Worm (Caenorhabditis elegans) whole organism, young adult: ENCODE data around the gene frpr-9.

ENCODE experiments used
- B0019.2 ChIP-seq: fragments of 200-800 bp; sonication (Bioruptor generic); conservative IDR thresholded peaks from 2 replicates; pipeline ENCODE4 v1.3.6; 2022; ENCODE audit warnings: missing genetic modification reagents, missing genetic modification characterization, missing compliant biosample characterization
- B0035.1 ChIP-seq: sonication (generic microtip); optimal IDR thresholded peaks from 2 replicates; lab custom pipeline; 2016; ENCODE audit warnings: missing genetic modification characterization, mild to moderate bottlenecking, missing compliant biosample characterization, missing genotype, missing genetic modification reagents
- B0336.3 ChIP-seq: fragments of 200-800 bp; sonication (Bioruptor generic); IDR thresholded peaks from 2 replicates; pipeline ENCODE4 v1.3.6; 2022; ENCODE audit warnings: missing genetic modification characterization, missing compliant biosample characterization
- C17E4.6 ChIP-seq: fragments of 200-800 bp; sonication (Bioruptor generic); IDR thresholded peaks from 2 replicates; pipeline ENCODE4 v1.3.6; 2022; ENCODE audit warnings: missing genetic modification reagents, missing genetic modification characterization, missing compliant biosample characterization
- F33H1.4 ChIP-seq: fragments of 200-800 bp; sonication (Bioruptor generic); IDR thresholded peaks from 2 replicates; pipeline ENCODE4 v1.3.6; 2022; ENCODE audit warnings: missing genetic modification reagents, missing genetic modification characterization, missing compliant biosample characterization
- F37B4.10 ChIP-seq: fragments of 200-800 bp; sonication (Bioruptor generic); IDR thresholded peaks from 2 replicates; pipeline ENCODE4 v1.3.6; 2022; ENCODE audit warnings: missing genetic modification characterization, missing compliant biosample characterization
- F39B2.1 ChIP-seq: fragments of 200-800 bp; sonication (Bioruptor generic); IDR thresholded peaks from 2 replicates; pipeline ENCODE4 v1.3.6; 2022; ENCODE audit warnings: missing genetic modification reagents, missing genetic modification characterization, missing compliant biosample characterization
- F49E8.2 ChIP-seq: sonication (generic microtip); optimal IDR thresholded peaks from 3 replicates; lab custom pipeline; 2017; ENCODE audit warnings: missing genetic modification characterization, mild to moderate bottlenecking, missing compliant biosample characterization, antibody characterized with exemption, moderate library complexity; ENCODE audit not compliant: insufficient read depth
- F52B5.7 ChIP-seq: sonication (generic microtip); optimal IDR thresholded peaks from 2 replicates; lab custom pipeline; 2016; ENCODE audit warnings: mild to moderate bottlenecking, missing genetic modification characterization, missing compliant biosample characterization
- K11D2.4 ChIP-seq: fragments of 200-800 bp; sonication (Bioruptor generic); IDR thresholded peaks from 2 replicates; pipeline ENCODE4 v1.3.6; 2022; ENCODE audit warnings: missing genetic modification reagents, missing genetic modification characterization, missing compliant biosample characterization
- T26A5.8 ChIP-seq: sonication (generic microtip); optimal IDR thresholded peaks from 2 replicates; lab custom pipeline; 2016; ENCODE audit warnings: missing genetic modification characterization, missing compliant biosample characterization
- Y53G8AR.9 ChIP-seq: fragments of 200-800 bp; sonication (Bioruptor generic); conservative IDR thresholded peaks from 2 replicates; pipeline ENCODE4 v1.3.6; 2022; ENCODE audit warnings: missing genetic modification reagents, missing genetic modification characterization, missing compliant biosample characterization
- Y56A3A.18 ChIP-seq: fragments of 200-800 bp; sonication (Bioruptor generic); IDR thresholded peaks from 2 replicates; pipeline ENCODE4 v1.3.6; 2022; ENCODE audit warnings: missing genetic modification reagents, missing genetic modification characterization, missing compliant biosample characterization
- Y95B8A.8 ChIP-seq: fragments of 200-800 bp; sonication (Bioruptor generic); IDR thresholded peaks from 2 replicates; pipeline ENCODE4 v1.3.6; 2022; ENCODE audit warnings: missing genetic modification reagents, missing genetic modification characterization, missing compliant biosample characterization
- akir-1 ChIP-seq: fragments of 200-800 bp; sonication (Bioruptor generic); optimal IDR thresholded peaks from 2 replicates; lab custom pipeline; 2018; ENCODE audit warnings: mild to moderate bottlenecking, missing genetic modification characterization, moderate library complexity, missing compliant biosample characterization
- aptf-2 ChIP-seq: fragments of 200-800 bp; sonication (Bioruptor generic); conservative IDR thresholded peaks from 2 replicates; pipeline ENCODE4 v1.3.6; 2022; ENCODE audit warnings: missing genetic modification reagents, missing genetic modification characterization, missing compliant biosample characterization
- atf-7 ChIP-seq: sonication (generic microtip); optimal IDR thresholded peaks from 2 replicates; lab custom pipeline; 2017; ENCODE audit warnings: mild to moderate bottlenecking, missing genetic modification characterization, missing compliant biosample characterization
- athp-1 ChIP-seq: sonication (generic microtip); optimal IDR thresholded peaks from 2 replicates; lab custom pipeline; 2017; ENCODE audit warnings: mild to moderate bottlenecking, missing genetic modification characterization, missing compliant biosample characterization
- bed-1 ChIP-seq: fragments of 200-800 bp; sonication (Bioruptor generic); IDR thresholded peaks from 2 replicates; pipeline ENCODE4 v1.3.6; 2022; ENCODE audit warnings: missing genetic modification reagents, missing genetic modification characterization, missing compliant biosample characterization
- bed-2 ChIP-seq: fragments of 200-800 bp; sonication (Bioruptor generic); IDR thresholded peaks from 2 replicates; pipeline ENCODE4 v1.3.6; 2022; ENCODE audit warnings: missing genetic modification reagents, missing genetic modification characterization, missing compliant biosample characterization
- ccch-3 ChIP-seq: fragments of 200-800 bp; sonication (Bioruptor generic); optimal IDR thresholded peaks from 2 replicates; lab custom pipeline; 2018; ENCODE audit warnings: mild to moderate bottlenecking, missing genetic modification characterization, missing compliant biosample characterization
- ceh-27 ChIP-seq: fragments of 200-800 bp; sonication (Bioruptor generic); optimal IDR thresholded peaks from 2 replicates; lab custom pipeline; 2018; ENCODE audit warnings: mild to moderate bottlenecking, missing genetic modification characterization, moderate library complexity, missing compliant biosample characterization
- die-1 ChIP-seq: sonication (generic microtip); optimal IDR thresholded peaks from 2 replicates; lab custom pipeline; 2016; ENCODE audit warnings: missing genotype, mild to moderate bottlenecking, missing genetic modification characterization, missing compliant biosample characterization
- dox-1 ChIP-seq: fragments of 200-800 bp; sonication (Bioruptor generic); IDR thresholded peaks from 2 replicates; pipeline ENCODE4 v1.3.6; 2022; ENCODE audit warnings: missing genetic modification reagents, missing genetic modification characterization, missing compliant biosample characterization
- dpff-1 ChIP-seq: sonication (generic microtip); optimal IDR thresholded peaks from 2 replicates; lab custom pipeline; 2017; ENCODE audit warnings: mild to moderate bottlenecking, missing genetic modification characterization, missing compliant biosample characterization
- dpl-1 ChIP-seq: fragments of 150-350 bp; optimal IDR thresholded peaks from 2 replicates; lab custom pipeline; 2014; ENCODE audit warnings: missing biosample characterization, missing genetic modification reagents, missing genetic modification characterization
- ekl-4 ChIP-seq: fragments of 200-800 bp; sonication (Bioruptor generic); IDR thresholded peaks from 2 replicates; pipeline ENCODE4 v1.3.6; 2022; ENCODE audit warnings: missing genetic modification reagents, missing genetic modification characterization, missing compliant biosample characterization
- ets-4 ChIP-seq: fragments of 200-800 bp; sonication (Bioruptor generic); optimal IDR thresholded peaks from 2 replicates; lab custom pipeline; 2018; ENCODE audit warnings: mild to moderate bottlenecking, missing genetic modification characterization, missing compliant biosample characterization
- hlh-12 ChIP-seq: sonication (generic microtip); optimal IDR thresholded peaks from 2 replicates; lab custom pipeline; 2016; ENCODE audit warnings: missing genetic modification characterization, missing compliant biosample characterization
- hmg-1.2 ChIP-seq: fragments of 200-800 bp; sonication (Bioruptor generic); IDR thresholded peaks from 2 replicates; pipeline ENCODE4 v1.3.6; 2022; ENCODE audit warnings: missing genetic modification reagents, missing genetic modification characterization, missing compliant biosample characterization
- hsf-1 ChIP-seq: fragments of 200-800 bp; sonication (Bioruptor generic); IDR thresholded peaks from 2 replicates; pipeline ENCODE4 v1.3.6; 2022; ENCODE audit warnings: missing genetic modification reagents, missing genetic modification characterization, missing compliant biosample characterization
- lin-40 ChIP-seq: sonication (generic microtip); optimal IDR thresholded peaks from 2 replicates; lab custom pipeline; 2016; ENCODE audit warnings: missing genetic modification characterization, mild to moderate bottlenecking, missing compliant biosample characterization, missing genotype, missing genetic modification reagents
- madf-6 ChIP-seq: fragments of 200-800 bp; sonication (Bioruptor generic); IDR thresholded peaks from 2 replicates; pipeline ENCODE4 v1.3.6; 2022; ENCODE audit warnings: missing genetic modification reagents, missing genetic modification characterization, missing compliant biosample characterization
- mcd-1 ChIP-seq: fragments of 200-800 bp; sonication (Bioruptor generic); IDR thresholded peaks from 2 replicates; pipeline ENCODE4 v1.3.6; 2022; ENCODE audit warnings: missing genetic modification reagents, missing genetic modification characterization, missing compliant biosample characterization
- nfyb-1 ChIP-seq: fragments of 200-800 bp; sonication (Bioruptor generic); IDR thresholded peaks from 2 replicates; pipeline ENCODE4 v1.3.6; 2022; ENCODE audit warnings: missing genetic modification reagents, missing genetic modification characterization, missing compliant biosample characterization
- pha-4 ChIP-seq: fragments of 150-350 bp; sonication (generic microtip); optimal IDR thresholded peaks from 2 replicates; lab custom pipeline; 2014; ENCODE audit warnings: missing biosample characterization, missing genetic modification reagents, missing genetic modification characterization
- repo-1 ChIP-seq: sonication (generic microtip); optimal IDR thresholded peaks from 2 replicates; lab custom pipeline; 2017; ENCODE audit warnings: mild to moderate bottlenecking, missing genetic modification characterization, missing compliant biosample characterization
- snpc-1.1 ChIP-seq: sonication (generic microtip); optimal IDR thresholded peaks from 2 replicates; lab custom pipeline; 2017; ENCODE audit warnings: missing genetic modification characterization, mild to moderate bottlenecking, missing compliant biosample characterization, antibody characterized with exemption, moderate library complexity, missing genotype, missing genetic modification reagents; ENCODE audit not compliant: insufficient read depth
- tbp1 ChIP-seq: fragments of 200-800 bp; sonication (Bioruptor generic); optimal IDR thresholded peaks from 2 replicates; lab custom pipeline; 2018; ENCODE audit warnings: mild to moderate bottlenecking, missing genetic modification characterization, missing compliant biosample characterization
- tbx-9 ChIP-seq: sonication (generic microtip); optimal IDR thresholded peaks from 2 replicates; lab custom pipeline; 2016; ENCODE audit warnings: borderline replicate concordance, missing genetic modification characterization, inconsistent platforms, missing compliant biosample characterization
- tlf-1 ChIP-seq: fragments of 200-800 bp; sonication (Bioruptor generic); optimal IDR thresholded peaks from 2 replicates; lab custom pipeline; 2018; ENCODE audit warnings: mild to moderate bottlenecking, missing genetic modification characterization, missing compliant biosample characterization
- unc-130 ChIP-seq: sonication (generic microtip); optimal IDR thresholded peaks from 2 replicates; lab custom pipeline; 2016; ENCODE audit warnings: missing genetic modification reagents, missing genetic modification characterization, missing compliant biosample characterization
- unc-62 ChIP-seq: fragments of 150-350 bp; optimal IDR thresholded peaks from 2 replicates; lab custom pipeline; 2014; ENCODE audit warnings: missing biosample characterization, missing genetic modification reagents, missing genetic modification characterization
- xnd-1 ChIP-seq: sonication (generic microtip); optimal IDR thresholded peaks from 2 replicates; lab custom pipeline; 2016; ENCODE audit warnings: missing genotype, missing genetic modification reagents, missing genetic modification characterization, missing compliant biosample characterization
- zim-3 ChIP-seq: sonication (generic microtip); optimal IDR thresholded peaks from 2 replicates; lab custom pipeline; 2017; ENCODE audit warnings: mild to moderate bottlenecking, missing genetic modification characterization, moderate library complexity, missing compliant biosample characterization
- ztf-22 ChIP-seq: fragments of 200-800 bp; sonication (Bioruptor generic); optimal IDR thresholded peaks from 2 replicates; lab custom pipeline; 2018; ENCODE audit warnings: mild to moderate bottlenecking, missing genetic modification characterization, moderate library complexity, missing compliant biosample characterization
- ztf-28 ChIP-seq: fragments of 200-800 bp; sonication (Bioruptor generic); IDR thresholded peaks from 2 replicates; pipeline ENCODE4 v1.3.6; 2022; ENCODE audit warnings: missing genetic modification reagents, missing genetic modification characterization, missing compliant biosample characterization
- ztf-6 ChIP-seq: fragments of 200-800 bp; sonication (Bioruptor generic); IDR thresholded peaks from 2 replicates; pipeline ENCODE4 v1.3.6; 2022; ENCODE audit warnings: missing genetic modification reagents, missing genetic modification characterization, missing compliant biosample characterization

The frpr-9 gene

DNA sequence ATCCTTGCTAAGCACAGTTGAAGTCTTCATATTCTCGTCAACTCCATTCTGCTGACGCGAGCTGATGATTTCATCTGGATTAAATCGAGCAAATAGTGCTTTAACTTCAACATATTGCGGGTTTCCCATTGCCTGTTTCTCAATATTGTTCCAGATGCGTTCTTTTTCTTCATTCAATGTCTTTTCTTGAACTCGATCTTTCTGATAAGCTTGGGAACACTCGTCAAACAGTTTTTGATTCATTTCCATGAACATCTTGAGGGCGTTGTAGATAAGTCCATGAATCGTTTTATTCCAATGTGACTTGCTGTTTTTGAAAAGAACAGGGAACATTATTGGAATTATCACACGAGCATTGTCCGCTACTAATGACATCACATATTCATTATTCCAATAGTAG, 35.9 kb downstream of the frpr-9 start:
- TF ChIP-seq C17E4.6 (GFP tag; lab: Robert Waterston, UW): no peak
- TF ChIP-seq die-1 (tag; lab: Kevin White, UChicago): no peak
- TF ChIP-seq repo-1 (tag; lab: Kevin White, UChicago): no peak
- TF ChIP-seq ztf-6: no peak
- no peak for TF ChIP-seq B0336.3 (GFP tag; lab: Robert Waterston, UW)
- no peak for TF ChIP-seq athp-1
- TF ChIP-seq F33H1.4 (GFP tag; lab: Robert Waterston, UW): no peak

DNA sequence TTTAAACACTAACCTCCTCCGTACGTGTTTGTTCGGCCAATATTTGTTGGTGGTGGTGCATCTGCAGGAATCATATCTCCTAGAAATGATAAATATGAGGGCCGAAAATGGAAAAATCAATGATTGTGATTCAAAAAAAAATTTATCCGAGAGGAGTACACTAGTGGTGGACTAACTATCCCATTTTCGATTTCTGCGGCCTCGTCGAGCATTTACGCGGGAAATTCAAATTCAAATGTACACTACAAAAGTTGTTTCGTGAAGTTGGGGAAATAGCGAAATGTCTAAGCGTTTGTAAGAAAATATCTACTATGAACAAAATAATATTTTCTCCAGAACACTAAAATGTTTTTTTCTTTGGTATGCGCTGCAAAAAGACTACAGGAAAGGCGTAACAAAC, 37.4 kb downstream of the frpr-9 start:
- no peak for TF ChIP-seq Y95B8A.8 (GFP tag; lab: Robert Waterston, UW)
- TF ChIP-seq pha-4: no peak
- TF ChIP-seq Y56A3A.18 (GFP tag; lab: Robert Waterston, UW): no peak
- no peak for TF ChIP-seq hsf-1 (GFP tag; lab: Robert Waterston, UW)
- TF ChIP-seq F49E8.2: no peak
- no peak for TF ChIP-seq snpc-1.1
- peak; percentile 51; the same call in 1 of the 2 replicates for TF ChIP-seq dox-1 (GFP tag; lab: Robert Waterston, UW)
- no peak for TF ChIP-seq tbp1 (GFP tag; lab: Kevin White, UChicago)
- TF ChIP-seq B0019.2: 0 out of 2 replicates have a peak, but pooled peaks have one; percentile 23
- TF ChIP-seq madf-6: peak; percentile 40
- TF ChIP-seq unc-130: peak; percentile 44
- no peak for TF ChIP-seq nfyb-1
- no peak for TF ChIP-seq xnd-1 (tag; lab: Kevin White, UChicago)
- no peak for TF ChIP-seq F37B4.10 (GFP tag; lab: Robert Waterston, UW)
- TF ChIP-seq T26A5.8 (tag; lab: Kevin White, UChicago): no peak
- no peak for TF ChIP-seq bed-1
- peak; percentile 43; the same call in 1 of the 2 replicates for TF ChIP-seq F33H1.4 (GFP tag; lab: Robert Waterston, UW)
- TF ChIP-seq die-1 (tag; lab: Kevin White, UChicago): no peak
- no peak for TF ChIP-seq ets-4
- TF ChIP-seq lin-40 (tag; lab: Kevin White, UChicago): peak; percentile 30
- TF ChIP-seq B0035.1 (tag; lab: Kevin White, UChicago): no peak
- TF ChIP-seq hlh-12 (tag; lab: Kevin White, UChicago): no peak
- TF ChIP-seq ccch-3 (GFP tag; lab: Kevin White, UChicago): no peak
- no peak for TF ChIP-seq tbx-9 (tag; lab: Kevin White, UChicago)
- TF ChIP-seq zim-3 (tag; lab: Kevin White, UChicago): no peak
- no peak for TF ChIP-seq athp-1
- no peak for TF ChIP-seq hmg-1.2 (GFP tag; lab: Robert Waterston, UW)
- TF ChIP-seq ekl-4: no peak
- peak; percentile 72 for TF ChIP-seq K11D2.4 (GFP tag; lab: Robert Waterston, UW)
- TF ChIP-seq Y53G8AR.9: no peak
- TF ChIP-seq dpl-1 (GFP tag; lab: Kevin White, UChicago): peak; percentile 54
- peak; percentile 56 for TF ChIP-seq ceh-27
- TF ChIP-seq ztf-22 (GFP tag; lab: Kevin White, UChicago): no peak
- TF ChIP-seq akir-1 (GFP tag; lab: Kevin White, UChicago): no peak
- 0 out of 2 replicates have a peak, but pooled peaks have one; percentile 57 for TF ChIP-seq bed-2
- TF ChIP-seq F39B2.1 (GFP tag; lab: Robert Waterston, UW): no peak
- TF ChIP-seq unc-62: no peak
- no peak for TF ChIP-seq aptf-2
- no peak for TF ChIP-seq atf-7 (tag; lab: Kevin White, UChicago)
- TF ChIP-seq tlf-1 (GFP tag; lab: Kevin White, UChicago): no peak
- no peak; the same call in 1 of the 2 replicates for TF ChIP-seq mcd-1
- no peak; the same call in 1 of the 2 replicates for TF ChIP-seq ztf-28 (GFP tag; lab: Robert Waterston, UW)
- TF ChIP-seq F52B5.7 (tag; lab: Kevin White, UChicago): no peak
- no peak for TF ChIP-seq dpff-1
